Fruit fly (Drosophila melanogaster) whole organism, wandering third instar larva: Measurements from ENCODE around the gene CG14605.

Source experiments
- Dif ChIP-seq: fragments of 200-275, 200-300 bp; sonication (Bioruptor generic); optimal IDR thresholded peaks from 2 replicates; lab custom pipeline; 2018; ENCODE audit warnings: missing biosample characterization, missing genetic modification characterization; ENCODE audit not compliant: partially characterized antibody
- HLH106 ChIP-seq: fragments of 200-800 bp; optimal IDR thresholded peaks from 3 replicates; lab custom pipeline; 2019; ENCODE audit warnings: missing biosample characterization, mild to moderate bottlenecking, missing genetic modification characterization, moderate library complexity
- Hr83 ChIP-seq: fragments of 200-300 bp; sonication (Bioruptor generic); optimal IDR thresholded peaks from 2 replicates; lab custom pipeline; 2016; ENCODE audit warnings: missing biosample characterization, mild to moderate bottlenecking, missing genetic modification characterization, moderate library complexity; ENCODE audit not compliant: poor library complexity, severe bottlenecking
- dsf ChIP-seq: sonication (Bioruptor generic); optimal IDR thresholded peaks from 2 replicates; lab custom pipeline; 2016; ENCODE audit warnings: missing biosample characterization, missing genetic modification characterization, borderline replicate concordance
- fru ChIP-seq: fragments of 200-800 bp; sonication (Bioruptor generic); optimal IDR thresholded peaks from 3 replicates; lab custom pipeline; 2016; ENCODE audit warnings: missing biosample characterization, mild to moderate bottlenecking, missing genetic modification characterization
- h ChIP-seq: fragments of 200-800 bp; sonication (Bioruptor generic); optimal IDR thresholded peaks from 3 replicates; lab custom pipeline; 2016; ENCODE audit warnings: missing biosample characterization, mild to moderate bottlenecking, missing genetic modification characterization
- jim ChIP-seq: fragments of 175-275, 200-325 bp; sonication (Bioruptor generic); optimal IDR thresholded peaks from 2 replicates; lab custom pipeline; 2016; ENCODE audit warnings: missing biosample characterization, mild to moderate bottlenecking, missing genetic modification characterization
- psq ChIP-seq: fragments of 200-800 bp; sonication (Bioruptor generic); optimal IDR thresholded peaks from 3 replicates; lab custom pipeline; 2017; ENCODE audit warnings: missing biosample characterization, mild to moderate bottlenecking, missing genetic modification characterization, moderate library complexity
- tai ChIP-seq: sonication (Bioruptor generic); optimal IDR thresholded peaks from 2 replicates; lab custom pipeline; 2016; ENCODE audit warnings: missing biosample characterization, missing genetic modification characterization

DNA sequence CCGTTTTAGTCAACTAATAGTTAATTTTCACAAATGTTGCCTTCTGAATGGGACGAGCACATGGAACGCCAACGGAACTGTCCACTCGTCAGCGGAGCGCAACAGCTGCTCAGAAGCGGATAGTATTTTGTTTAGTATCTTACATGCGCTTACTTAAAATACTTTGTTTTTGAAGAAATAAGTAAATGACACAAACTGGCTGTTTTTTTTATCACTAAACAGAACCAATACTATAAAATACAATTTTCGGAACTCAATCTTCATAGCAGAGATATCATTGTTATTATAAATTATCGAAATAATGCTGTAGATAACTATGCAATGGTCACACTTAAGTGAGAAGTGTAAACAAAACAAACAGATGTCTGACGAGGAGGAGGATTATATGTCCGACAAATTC lies 27.4 kb upstream of the CG14605 start, which contains the start of the genes Noc3 and CG10053:
- no peak for TF ChIP-seq psq (GFP tag; lab: Kevin White, UChicago)
- TF ChIP-seq fru (GFP tag; lab: Kevin White, UChicago): no peak
- TF ChIP-seq tai: no peak
- no peak for TF ChIP-seq Hr83 (GFP tag; lab: Kevin White, UChicago)
- no peak for TF ChIP-seq dsf (GFP tag; lab: Kevin White, UChicago)
- TF ChIP-seq HLH106 (tag; lab: Kevin White, UChicago): no peak
- no peak for TF ChIP-seq jim (GFP tag; lab: Kevin White, UChicago)
- TF ChIP-seq Dif (GFP tag; lab: Kevin White, UChicago): no peak
- TF ChIP-seq h (GFP tag; lab: Kevin White, UChicago): no peak
